Worm (Caenorhabditis elegans) whole organism, L4 larva: ENCODE measurements around the gene pst-2.

Experiments
- F26F4.8 ChIP-seq: fragments of 200-800 bp; sonication (Bioruptor generic); conservative IDR thresholded peaks from 2 replicates; pipeline ENCODE4 v1.3.6; 2022; ENCODE audit warnings: missing genetic modification characterization, missing compliant biosample characterization
- F44E2.7 ChIP-seq: fragments of 200-800 bp; sonication (Bioruptor generic); IDR thresholded peaks from 2 replicates; pipeline ENCODE4 v2.1.2; 2022; ENCODE audit warnings: missing genetic modification characterization, missing compliant biosample characterization
- T20F7.1 ChIP-seq: fragments of 200-800 bp; sonication (Bioruptor generic); optimal IDR thresholded peaks from 2 replicates; lab custom pipeline; 2018; ENCODE audit warnings: mild to moderate bottlenecking, missing genetic modification characterization, missing compliant biosample characterization
- T26A8.4 ChIP-seq: fragments of 200-800 bp; sonication (Bioruptor generic); IDR thresholded peaks from 2 replicates; pipeline ENCODE4 v1.3.6; 2022; ENCODE audit warnings: missing genetic modification characterization, missing compliant biosample characterization
- Y48G9A.11 ChIP-seq: fragments of 200-800 bp; sonication (Bioruptor generic); IDR thresholded peaks from 2 replicates; pipeline ENCODE4 v1.3.6; 2022; ENCODE audit warnings: missing genetic modification reagents, missing genetic modification characterization, missing compliant biosample characterization
- Y5F2A.4 ChIP-seq: fragments of 200-800 bp; sonication (Bioruptor generic); optimal IDR thresholded peaks from 2 replicates; lab custom pipeline; 2018; ENCODE audit warnings: mild to moderate bottlenecking, missing genetic modification characterization, missing compliant biosample characterization
- ZK337.2 ChIP-seq: fragments of 200-800 bp; sonication (Bioruptor generic); IDR thresholded peaks from 2 replicates; pipeline ENCODE4 v1.3.6; 2022; ENCODE audit warnings: missing genetic modification reagents, missing genetic modification characterization, missing compliant biosample characterization
- aly-2 ChIP-seq: sonication (generic microtip); optimal IDR thresholded peaks from 2 replicates; lab custom pipeline; 2018; ENCODE audit warnings: missing biosample characterization, missing genetic modification characterization
- ceh-44 ChIP-seq: fragments of 200-800 bp; sonication (Bioruptor generic); IDR thresholded peaks from 2 replicates; pipeline ENCODE4 v1.3.6; 2022; ENCODE audit warnings: missing genetic modification reagents, missing genetic modification characterization, missing compliant biosample characterization
- ceh-82 ChIP-seq: sonication (generic microtip); optimal IDR thresholded peaks from 2 replicates; lab custom pipeline; 2017; ENCODE audit warnings: missing biosample characterization, missing genetic modification characterization
- cey-2 ChIP-seq: sonication (generic microtip); optimal IDR thresholded peaks from 3 replicates; lab custom pipeline; 2017; ENCODE audit warnings: missing genetic modification characterization, mild to moderate bottlenecking, missing compliant biosample characterization, antibody characterized with exemption, borderline replicate concordance; ENCODE audit not compliant: insufficient read depth
- dpl-1 ChIP-seq: fragments of 150-350 bp; optimal IDR thresholded peaks from 2 replicates; lab custom pipeline; 2014; ENCODE audit warnings: missing biosample characterization, missing genetic modification reagents, missing genetic modification characterization
- duxl-1 ChIP-seq: sonication (generic microtip); optimal IDR thresholded peaks from 2 replicates; lab custom pipeline; 2016; ENCODE audit warnings: mild to moderate bottlenecking, missing genetic modification characterization, moderate library complexity, missing compliant biosample characterization; ENCODE audit not compliant: poor library complexity
- dve-1 ChIP-seq: sonication (generic microtip); optimal IDR thresholded peaks from 2 replicates; lab custom pipeline; 2017; ENCODE audit warnings: antibody characterized with exemption, mild to moderate bottlenecking, missing genetic modification characterization, missing compliant biosample characterization; ENCODE audit not compliant: insufficient read depth
- egl-43 ChIP-seq: fragments of 200-800 bp; sonication (Bioruptor generic); IDR thresholded peaks from 2 replicates; pipeline ENCODE4 v1.3.6; 2022; ENCODE audit warnings: missing genetic modification reagents, missing genetic modification characterization, missing compliant biosample characterization
- fkh-10 ChIP-seq: fragments of 150-350 bp; optimal IDR thresholded peaks from 2 replicates; lab custom pipeline; 2014; ENCODE audit warnings: missing biosample characterization, missing genetic modification reagents, missing genetic modification characterization
- gei-8 ChIP-seq: fragments of 200-800 bp; sonication (Bioruptor generic); optimal IDR thresholded peaks from 2 replicates; lab custom pipeline; 2018; ENCODE audit warnings: mild to moderate bottlenecking, missing genetic modification characterization, missing compliant biosample characterization
- hif-1 ChIP-seq, 2 experiments: sonication (generic microtip); optimal IDR thresholded peaks; 2 replicates each; lab custom pipeline; 2016 to 2017; ENCODE audit warnings: missing compliant biosample characterization in 2 of 2, missing genetic modification characterization in 2 of 2, missing genetic modification reagents in 2 of 2, missing genotype in 2 of 2, mild to moderate bottlenecking in 1 of 2
- hlh-11 ChIP-seq: fragments of 200-800 bp; sonication (Bioruptor generic); optimal IDR thresholded peaks from 2 replicates; lab custom pipeline; 2018; ENCODE audit warnings: mild to moderate bottlenecking, missing genetic modification characterization, missing compliant biosample characterization
- hlh-30 ChIP-seq: sonication (generic microtip); optimal IDR thresholded peaks from 2 replicates; lab custom pipeline; 2017; ENCODE audit warnings: antibody characterized with exemption, mild to moderate bottlenecking, missing genetic modification characterization, missing compliant biosample characterization; ENCODE audit not compliant: insufficient read depth
- hmg-1.1 ChIP-seq: fragments of 200-800 bp; sonication (Bioruptor generic); IDR thresholded peaks from 2 replicates; pipeline ENCODE4 v1.3.6; 2022; ENCODE audit warnings: missing genetic modification reagents, missing genetic modification characterization, missing compliant biosample characterization
- jun-1 ChIP-seq: fragments of 150-350 bp; optimal IDR thresholded peaks from 2 replicates; lab custom pipeline; 2014; ENCODE audit warnings: missing biosample characterization, missing genetic modification reagents, missing genetic modification characterization
- lim-7 ChIP-seq: fragments of 200-800 bp; sonication (Bioruptor generic); IDR thresholded peaks from 2 replicates; pipeline ENCODE4 v1.3.6; 2022; ENCODE audit warnings: missing genetic modification characterization, missing compliant biosample characterization
- lin-1 ChIP-seq: fragments of 200-800 bp; sonication (Bioruptor generic); IDR thresholded peaks from 2 replicates; pipeline ENCODE4 v1.3.6; 2022; ENCODE audit warnings: missing genetic modification reagents, missing genetic modification characterization, missing compliant biosample characterization
- lin-15B ChIP-seq: fragments of 150-350 bp; sonication (generic microtip); optimal IDR thresholded peaks from 3 replicates; lab custom pipeline; 2014; ENCODE audit warnings: missing biosample characterization, missing genetic modification characterization
- lin-38 ChIP-seq: fragments of 200-800 bp; sonication (Bioruptor generic); IDR thresholded peaks from 2 replicates; pipeline ENCODE4 v1.3.6; 2022; ENCODE audit warnings: missing genetic modification reagents, missing genetic modification characterization, missing compliant biosample characterization
- lir-3 ChIP-seq: sonication (generic microtip); optimal IDR thresholded peaks from 2 replicates; lab custom pipeline; 2016; ENCODE audit warnings: mild to moderate bottlenecking, missing genetic modification characterization, missing compliant biosample characterization
- lsy-2 ChIP-seq, 2 experiments: fragments of 150-350 bp in 1 of 2; sonication (generic microtip) in 1 of 2; optimal IDR thresholded peaks; 2 replicates each; lab custom pipeline; 2014 to 2017; ENCODE audit warnings: missing biosample characterization in 2 of 2, missing genetic modification characterization in 2 of 2
- mdl-1 ChIP-seq, 2 experiments: fragments of 150-350 bp in 1 of 2; sonication (generic microtip) in 1 of 2; optimal IDR thresholded peaks; 2 replicates each; lab custom pipeline; 2014 to 2017; ENCODE audit warnings: missing biosample characterization in 2 of 2, missing genetic modification characterization in 2 of 2
- mes-2 ChIP-seq: sonication (generic microtip); optimal IDR thresholded peaks from 2 replicates; lab custom pipeline; 2016; ENCODE audit warnings: missing genotype, mild to moderate bottlenecking, missing genetic modification characterization, missing compliant biosample characterization; ENCODE audit not compliant: poor library complexity, severe bottlenecking
- nhr-10 ChIP-seq: fragments of 150-350 bp; optimal IDR thresholded peaks from 2 replicates; lab custom pipeline; 2014; ENCODE audit warnings: missing biosample characterization, missing genetic modification characterization
- nhr-11 ChIP-seq: fragments of 150-350 bp; optimal IDR thresholded peaks from 2 replicates; lab custom pipeline; 2014; ENCODE audit warnings: missing biosample characterization, missing genetic modification characterization
- nhr-111 ChIP-seq: fragments of 200-800 bp; sonication (Bioruptor generic); optimal IDR thresholded peaks from 2 replicates; lab custom pipeline; 2018; ENCODE audit warnings: mild to moderate bottlenecking, missing genetic modification characterization, missing compliant biosample characterization
- nhr-237 ChIP-seq: sonication (generic microtip); optimal IDR thresholded peaks from 2 replicates; lab custom pipeline; 2017; ENCODE audit warnings: missing biosample characterization, missing genetic modification characterization
- nhr-25 ChIP-seq: sonication (generic microtip); optimal IDR thresholded peaks from 2 replicates; lab custom pipeline; 2017; ENCODE audit warnings: missing genetic modification characterization, mild to moderate bottlenecking, missing compliant biosample characterization, antibody characterized with exemption, moderate library complexity, borderline replicate concordance; ENCODE audit not compliant: insufficient read depth
- nhr-48 ChIP-seq: sonication (generic microtip); optimal IDR thresholded peaks from 2 replicates; lab custom pipeline; 2016; ENCODE audit warnings: mild to moderate bottlenecking, missing genetic modification characterization, missing compliant biosample characterization
- nhr-6 ChIP-seq: fragments of 150-350 bp; optimal IDR thresholded peaks from 2 replicates; lab custom pipeline; 2014; ENCODE audit warnings: missing biosample characterization, missing genetic modification characterization
- pha-4 ChIP-seq, 2 experiments: fragments of 150-350 bp in 1 of 2; fragments of 200-800 bp in 1 of 2; sonication (Bioruptor generic) in 1 of 2; IDR thresholded peaks in 1 of 2; optimal IDR thresholded peaks in 1 of 2; 2 replicates each; pipeline versions ENCODE4 v1.3.6 to Lab custom; 2014 to 2022; ENCODE audit warnings: missing genetic modification characterization in 2 of 2, missing genetic modification reagents in 2 of 2, missing biosample characterization in 1 of 2, missing compliant biosample characterization in 1 of 2
- skn-1 ChIP-seq: fragments of 150-350 bp; optimal IDR thresholded peaks from 2 replicates; lab custom pipeline; 2014; ENCODE audit warnings: missing biosample characterization, missing genetic modification characterization
- snpc-1.2 ChIP-seq: fragments of 200-800 bp; sonication (Bioruptor generic); IDR thresholded peaks from 2 replicates; pipeline ENCODE4 v1.3.6; 2022; ENCODE audit warnings: missing genetic modification reagents, missing genetic modification characterization, missing compliant biosample characterization
- spr-1 ChIP-seq: sonication (generic microtip); optimal IDR thresholded peaks from 2 replicates; lab custom pipeline; 2016; ENCODE audit warnings: mild to moderate bottlenecking, missing genetic modification characterization, missing compliant biosample characterization
- spr-3 ChIP-seq: fragments of 200-800 bp; sonication (Bioruptor generic); optimal IDR thresholded peaks from 2 replicates; lab custom pipeline; 2018; ENCODE audit warnings: mild to moderate bottlenecking, missing genetic modification characterization, missing compliant biosample characterization
- tra-1 ChIP-seq: fragments of 200-800 bp; sonication (Bioruptor generic); IDR thresholded peaks from 2 replicates; pipeline ENCODE4 v1.3.6; 2022; ENCODE audit warnings: missing genetic modification reagents, missing genetic modification characterization, missing compliant biosample characterization
- unc-62 ChIP-seq, 3 experiments: fragments of 150-350 bp in 1 of 3; sonication (generic microtip); optimal IDR thresholded peaks in 2 of 3; peaks in 1 of 3; 1 replicate in 1 of 3; 2 replicates in 2 of 3; lab custom pipeline; 2014 to 2017; ENCODE audit warnings: missing biosample characterization in 3 of 3, missing genetic modification characterization in 3 of 3, missing genetic modification reagents in 3 of 3, missing genotype in 1 of 3
- zag-1 ChIP-seq: fragments of 150-350 bp; optimal IDR thresholded peaks from 2 replicates; lab custom pipeline; 2014; ENCODE audit warnings: missing biosample characterization, missing genetic modification characterization
- zfp-3 ChIP-seq: fragments of 200-800 bp; sonication (Bioruptor generic); conservative IDR thresholded peaks from 2 replicates; pipeline ENCODE4 v1.3.6; 2022; ENCODE audit warnings: missing genetic modification reagents, missing genetic modification characterization, missing compliant biosample characterization

pst-2 gene

DNA sequence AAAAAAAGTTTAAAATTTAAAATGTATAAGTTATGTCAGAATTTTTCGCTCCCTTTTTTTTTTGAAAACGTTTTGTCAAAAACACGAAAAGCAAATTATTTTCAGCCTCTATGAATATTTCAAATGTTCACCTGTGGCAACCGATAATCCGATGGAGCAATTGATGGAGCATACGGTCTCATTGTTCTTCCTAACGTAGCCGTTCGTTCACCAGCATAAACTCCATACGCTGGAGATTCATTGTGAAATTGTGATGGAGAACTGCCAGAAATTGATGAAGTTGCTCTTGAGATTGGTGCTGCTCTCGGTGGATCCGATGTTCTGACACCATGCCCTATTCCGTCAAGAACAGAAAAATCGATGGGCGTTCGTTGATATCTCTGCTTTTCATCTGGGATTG is 11.6 kb downstream of the pst-2 start:
- TF ChIP-seq unc-62 (GFP tag; optimal IDR thresholded peaks at IDR 0.05 in 1 of 2; lab: Kevin White, UChicago) (peak in 1 of 2 experiments; percentile 92), unc-62 (tag; optimal IDR thresholded peaks at IDR 0.05; lab: Kevin White, UChicago) (no peak), lsy-2 (tag; optimal IDR thresholded peaks at IDR 0.05; lab: Kevin White, UChicago) (no peak), ceh-82 (tag; lab: Kevin White, UChicago) (no peak), F44E2.7 (GFP tag; lab: Robert Waterston, UW) (0 out of 2 replicates have a peak, but pooled peaks have one; percentile 21)

DNA sequence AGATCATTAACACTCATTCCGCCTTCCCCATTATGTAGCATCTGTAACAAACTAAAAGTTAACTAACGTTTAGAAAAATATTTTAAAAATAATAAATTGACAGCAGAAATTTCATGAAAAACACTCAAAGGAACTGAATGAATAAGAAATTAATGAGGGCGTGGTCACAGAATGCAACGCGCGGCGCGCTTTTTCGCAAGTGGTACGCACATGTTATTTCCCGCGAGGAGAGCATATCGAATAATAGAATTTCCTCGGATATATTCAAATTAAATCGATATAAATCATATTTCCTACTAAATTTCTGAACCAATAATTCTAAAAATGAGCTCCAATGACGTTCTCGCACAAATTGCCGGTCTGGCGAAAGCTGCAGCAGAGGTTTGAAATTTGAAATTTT is 12.5 kb downstream of the pst-2 start, which contains the start of the genes abi-1 and arle-14:
abi-1 (minus strand) TSS at position 51 of the 400 bp plus-strand sequence.
arle-14 (plus strand) TSS at position 217 of the 400 bp plus-strand sequence.
- no peak for TF ChIP-seq Y5F2A.4 (GFP tag; lab: Kevin White, UChicago)
- no peak for TF ChIP-seq nhr-237
- TF ChIP-seq cey-2 (tag; lab: Kevin White, UChicago) = no peak
- no peak for TF ChIP-seq snpc-1.2 (GFP tag; lab: Robert Waterston, UW)
- TF ChIP-seq nhr-11 (tag; lab: Kevin White, UChicago) = no peak
- no peak for TF ChIP-seq hmg-1.1 (GFP tag; lab: Robert Waterston, UW)
- TF ChIP-seq unc-62 (GFP tag; optimal IDR thresholded peaks at IDR 0.05 in 1 of 2; lab: Kevin White, UChicago) = no peak
- TF ChIP-seq unc-62 (tag; optimal IDR thresholded peaks at IDR 0.05; lab: Kevin White, UChicago) = no peak
- TF ChIP-seq F26F4.8 (GFP tag; lab: Robert Waterston, UW) = no peak
- no peak for TF ChIP-seq nhr-25 (tag; lab: Kevin White, UChicago)
- no peak for TF ChIP-seq skn-1 (tag; lab: Kevin White, UChicago)
- no peak for TF ChIP-seq fkh-10 (GFP tag; lab: Kevin White, UChicago)
- TF ChIP-seq mes-2 (tag; lab: Kevin White, UChicago) = peak; percentile 71
- TF ChIP-seq duxl-1 = no peak
- TF ChIP-seq jun-1 (tag; lab: Kevin White, UChicago) = no peak
- no peak for TF ChIP-seq lir-3
- peak; percentile 17 for TF ChIP-seq hlh-30
- TF ChIP-seq egl-43 (GFP tag; lab: Robert Waterston, UW) = no peak
- no peak for TF ChIP-seq lin-15B (tag; lab: Kevin White, UChicago)
- TF ChIP-seq ceh-44 (GFP tag; lab: Robert Waterston, UW) = no peak
- TF ChIP-seq zfp-3 (GFP tag; lab: Robert Waterston, UW) = no peak
- no peak for TF ChIP-seq lin-1 (GFP tag; lab: Robert Waterston, UW)
- no peak for TF ChIP-seq lim-7 (GFP tag; lab: Robert Waterston, UW)
- TF ChIP-seq hlh-11 (tag; lab: Kevin White, UChicago) = no peak
- no peak for TF ChIP-seq nhr-111 (GFP tag; lab: Kevin White, UChicago)
- TF ChIP-seq T20F7.1 (GFP tag; lab: Kevin White, UChicago) = no peak
- TF ChIP-seq T26A8.4 (GFP tag; lab: Robert Waterston, UW) = no peak
- TF ChIP-seq zag-1 (tag; lab: Kevin White, UChicago) = no peak
- no peak for TF ChIP-seq nhr-48 (tag; lab: Kevin White, UChicago)
- no peak for TF ChIP-seq hif-1 (tag; optimal IDR thresholded peaks at IDR 0.05; lab: Kevin White, UChicago)
- TF ChIP-seq dpl-1 = peak; percentile 9
- no peak for TF ChIP-seq tra-1 (GFP tag; lab: Robert Waterston, UW)
- no peak for TF ChIP-seq nhr-10 (tag; lab: Kevin White, UChicago)
- TF ChIP-seq Y48G9A.11 (GFP tag; lab: Robert Waterston, UW) = no peak
- TF ChIP-seq aly-2 (tag; lab: Kevin White, UChicago) = no peak
- TF ChIP-seq dve-1 (tag; lab: Kevin White, UChicago) = no peak
- TF ChIP-seq mdl-1 (tag; optimal IDR thresholded peaks at IDR 0.05; lab: Kevin White, UChicago) = no peak
- TF ChIP-seq spr-3 (GFP tag; lab: Kevin White, UChicago) = no peak
- TF ChIP-seq spr-1 (tag; lab: Kevin White, UChicago) = no peak
- TF ChIP-seq pha-4 (GFP tag; IDR thresholded peaks at IDR 0.05; lab: Robert Waterston, UW) = no peak
- no peak for TF ChIP-seq pha-4 (tag; optimal IDR thresholded peaks at IDR 0.05; lab: Kevin White, UChicago)
- peak; percentile 12 for TF ChIP-seq nhr-6 (tag; lab: Kevin White, UChicago)
- TF ChIP-seq ZK337.2 = no peak
- 0 out of 2 replicates have a peak, but pooled peaks have one; percentile 25 for TF ChIP-seq lin-38 (GFP tag; lab: Robert Waterston, UW)
- no peak for TF ChIP-seq gei-8 (GFP tag; lab: Kevin White, UChicago)
